Worm (Caenorhabditis elegans) whole organism, L2 larva: ENCODE results near the gene C25F9.5.
A peak's percentile ranks its signal among the peaks of the same experiment; 100 is the strongest.

Source experiments
- C34F6.9 ChIP-seq: fragments of 150-350 bp; optimal IDR thresholded peaks from 2 replicates; lab custom pipeline; 2014; ENCODE audit warnings: missing biosample characterization, missing genetic modification characterization
- R02D3.7 ChIP-seq: fragments of 150-350 bp; optimal IDR thresholded peaks from 2 replicates; lab custom pipeline; 2014; ENCODE audit warnings: missing biosample characterization, missing genetic modification characterization
- Y55F3AM.14 ChIP-seq: fragments of 200-800 bp; sonication (Bioruptor generic); optimal IDR thresholded peaks from 2 replicates; lab custom pipeline; 2018; ENCODE audit warnings: mild to moderate bottlenecking, missing genetic modification characterization, missing compliant biosample characterization
- ZK546.5 ChIP-seq: sonication (generic microtip); optimal IDR thresholded peaks from 2 replicates; lab custom pipeline; 2017; ENCODE audit warnings: missing biosample characterization, missing genetic modification characterization
- alr-1 ChIP-seq: fragments of 150-350 bp; optimal IDR thresholded peaks from 2 replicates; lab custom pipeline; 2014; ENCODE audit warnings: missing biosample characterization, missing genetic modification characterization
- aly-2 ChIP-seq: fragments of 150-350 bp; optimal IDR thresholded peaks from 2 replicates; lab custom pipeline; 2014; ENCODE audit warnings: missing biosample characterization, missing genetic modification characterization
- ama-1 ChIP-seq: fragments of 150-350 bp; optimal IDR thresholded peaks from 2 replicates; lab custom pipeline; 2018; ENCODE audit warnings: inconsistent platforms
- ceh-16 ChIP-seq: fragments of 150-350 bp; optimal IDR thresholded peaks from 2 replicates; lab custom pipeline; 2014; ENCODE audit warnings: missing biosample characterization, missing genetic modification characterization
- crh-2 ChIP-seq: sonication (generic microtip); optimal IDR thresholded peaks from 2 replicates; lab custom pipeline; 2017; ENCODE audit warnings: missing biosample characterization, missing genetic modification characterization
- dmd-4 ChIP-seq: sonication (generic microtip); optimal IDR thresholded peaks from 2 replicates; lab custom pipeline; 2017; ENCODE audit warnings: missing biosample characterization, missing genetic modification characterization
- egl-27 ChIP-seq: sonication (generic microtip); optimal IDR thresholded peaks from 3 replicates; lab custom pipeline; 2017; ENCODE audit warnings: missing biosample characterization, missing genetic modification reagents, missing genetic modification characterization
- elt-3 ChIP-seq: sonication (generic microtip); optimal IDR thresholded peaks from 2 replicates; lab custom pipeline; 2017; ENCODE audit warnings: missing biosample characterization, missing genetic modification characterization
- fos-1 ChIP-seq: fragments of 150-350 bp; optimal IDR thresholded peaks from 2 replicates; lab custom pipeline; 2014; ENCODE audit warnings: missing biosample characterization, missing genetic modification characterization
- gmeb-1 ChIP-seq: fragments of 150-350 bp; optimal IDR thresholded peaks from 2 replicates; lab custom pipeline; 2014; ENCODE audit warnings: missing biosample characterization, missing genetic modification characterization
- lin-13 ChIP-seq: fragments of 150-350 bp; optimal IDR thresholded peaks from 2 replicates; lab custom pipeline; 2014; ENCODE audit warnings: missing biosample characterization, missing genetic modification reagents, missing genetic modification characterization
- lsy-2 ChIP-seq, 2 experiments: fragments of 150-350 bp in 1 of 2; sonication (generic microtip) in 1 of 2; optimal IDR thresholded peaks; 2 replicates each; lab custom pipeline; 2014 to 2017; ENCODE audit warnings: missing biosample characterization in 2 of 2, missing genetic modification characterization in 2 of 2
- mab-5 ChIP-seq: fragments of 150-350 bp; optimal IDR thresholded peaks from 2 replicates; lab custom pipeline; 2014; ENCODE audit warnings: missing biosample characterization, missing genetic modification characterization
- mdl-1 ChIP-seq, 2 experiments: fragments of 150-350 bp in 1 of 2; sonication (generic microtip) in 1 of 2; optimal IDR thresholded peaks; 2 replicates each; lab custom pipeline; 2017; ENCODE audit warnings: missing biosample characterization in 2 of 2, missing genetic modification characterization in 2 of 2
- nhr-10 ChIP-seq: sonication (generic microtip); optimal IDR thresholded peaks from 2 replicates; lab custom pipeline; 2017; ENCODE audit warnings: missing biosample characterization, missing genetic modification characterization
- nhr-11 ChIP-seq: fragments of 150-350 bp; optimal IDR thresholded peaks from 2 replicates; lab custom pipeline; 2014; ENCODE audit warnings: missing biosample characterization, missing genetic modification characterization
- nhr-12 ChIP-seq: fragments of 150-350 bp; optimal IDR thresholded peaks from 2 replicates; lab custom pipeline; 2014; ENCODE audit warnings: missing biosample characterization, missing genetic modification characterization
- nhr-129 ChIP-seq: fragments of 150-350 bp; optimal IDR thresholded peaks from 2 replicates; lab custom pipeline; 2014; ENCODE audit warnings: missing biosample characterization, missing genetic modification characterization
- nhr-21 ChIP-seq: fragments of 150-350 bp; optimal IDR thresholded peaks from 2 replicates; lab custom pipeline; 2014; ENCODE audit warnings: missing biosample characterization, missing genetic modification characterization
- nhr-23 ChIP-seq: fragments of 150-350 bp; optimal IDR thresholded peaks from 2 replicates; lab custom pipeline; 2014; ENCODE audit warnings: missing biosample characterization, missing genetic modification reagents, missing genetic modification characterization
- nhr-25 ChIP-seq: fragments of 150-350 bp; sonication (generic microtip); optimal IDR thresholded peaks from 3 replicates; lab custom pipeline; 2014; ENCODE audit warnings: missing biosample characterization, missing genetic modification characterization
- nhr-6 ChIP-seq: fragments of 150-350 bp; optimal IDR thresholded peaks from 2 replicates; lab custom pipeline; 2014; ENCODE audit warnings: missing biosample characterization, missing genetic modification characterization
- skn-1 ChIP-seq: sonication (generic microtip); optimal IDR thresholded peaks from 2 replicates; lab custom pipeline; 2017; ENCODE audit warnings: missing biosample characterization, missing genetic modification characterization
- sma-3 ChIP-seq: sonication (generic microtip); optimal IDR thresholded peaks from 2 replicates; lab custom pipeline; 2016; ENCODE audit warnings: missing genetic modification reagents, missing genetic modification characterization, missing compliant biosample characterization
- sma-9 ChIP-seq, 2 experiments: fragments of 150-350 bp in 1 of 2; sonication (generic microtip) in 1 of 2; optimal IDR thresholded peaks; 2 replicates each; lab custom pipeline; 2014 to 2016; ENCODE audit warnings: missing genetic modification characterization in 2 of 2, mild to moderate bottlenecking in 1 of 2, missing biosample characterization in 1 of 2, missing compliant biosample characterization in 1 of 2, missing genetic modification reagents in 1 of 2, moderate library complexity in 1 of 2
- snpc-4 ChIP-seq: fragments of 150-350 bp; optimal IDR thresholded peaks from 2 replicates; lab custom pipeline; 2014; ENCODE audit warnings: missing biosample characterization, missing genetic modification characterization
- unc-39 ChIP-seq: fragments of 150-350 bp; optimal IDR thresholded peaks from 2 replicates; lab custom pipeline; 2014; ENCODE audit warnings: missing biosample characterization, missing genetic modification characterization
- unc-55 ChIP-seq: fragments of 150-350 bp; sonication (generic microtip); optimal IDR thresholded peaks from 3 replicates; lab custom pipeline; 2014; ENCODE audit warnings: missing biosample characterization, missing genetic modification reagents, missing genetic modification characterization
- zag-1 ChIP-seq: fragments of 150-350 bp; optimal IDR thresholded peaks from 2 replicates; lab custom pipeline; 2014; ENCODE audit warnings: missing biosample characterization, missing genetic modification characterization
- ztf-1 ChIP-seq: fragments of 200-800 bp; sonication (Bioruptor generic); conservative IDR thresholded peaks from 2 replicates; pipeline ENCODE4 v1.3.6; 2022; ENCODE audit warnings: missing genetic modification characterization, missing compliant biosample characterization

The C25F9.5 gene

ce11 chrV:19394750-19395149, 15.9 kb downstream of the C25F9.5 start, which contains the start of gene C25F9.8:
Gene C25F9.8 (plus strand): TSS chrV:19395050.
- TF ChIP-seq mdl-1 (tag; optimal IDR thresholded peaks at IDR 0.05; lab: Kevin White, UChicago) = no peak
- no peak for TF ChIP-seq unc-39 (tag; lab: Kevin White, UChicago)
- TF ChIP-seq nhr-23 (tag; lab: Kevin White, UChicago) = no peak
- TF ChIP-seq nhr-21 (tag; lab: Kevin White, UChicago) = no peak
- TF ChIP-seq crh-2 (tag; lab: Kevin White, UChicago) = no peak
- no peak for TF ChIP-seq mab-5
- TF ChIP-seq Y55F3AM.14 (GFP tag; lab: Kevin White, UChicago) = no peak
- no peak for TF ChIP-seq alr-1 (tag; lab: Kevin White, UChicago)
- no peak for TF ChIP-seq C34F6.9 (tag; lab: Kevin White, UChicago)
- TF ChIP-seq aly-2 (tag; lab: Kevin White, UChicago) = no peak
- no peak for TF ChIP-seq ceh-16 (tag; lab: Kevin White, UChicago)
- TF ChIP-seq nhr-25 (tag; lab: Kevin White, UChicago) = no peak
- TF ChIP-seq, all 48 proteins: peak for 0

DNA sequence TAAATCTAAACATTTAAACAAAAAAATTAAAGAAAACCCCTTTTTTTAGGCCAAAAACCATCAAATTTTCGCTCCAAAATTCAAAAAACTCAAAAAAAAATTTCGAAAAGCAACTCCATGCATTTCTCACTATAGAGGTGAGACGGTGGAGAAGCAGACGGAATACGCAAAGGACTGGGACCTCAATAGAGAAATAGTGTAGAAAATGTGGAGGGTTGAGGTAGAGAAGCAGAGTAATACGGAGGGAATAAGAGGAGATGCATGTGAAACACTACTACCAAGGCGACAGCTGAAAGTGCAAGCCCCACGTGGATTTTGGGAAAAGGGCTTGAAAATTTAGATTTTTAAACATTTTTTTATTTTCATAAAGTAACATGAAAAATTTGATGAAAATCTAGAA, 19.4 kb downstream of the C25F9.5 start:
- TF ChIP-seq egl-27 (tag; lab: Kevin White, UChicago) (no peak), unc-55 (GFP tag; lab: Kevin White, UChicago) (peak; percentile 57), C34F6.9 (tag; lab: Kevin White, UChicago) (peak; percentile 20), nhr-129 (tag; lab: Kevin White, UChicago) (peak; percentile 10), aly-2 (tag; lab: Kevin White, UChicago) (no peak), lsy-2 (tag; optimal IDR thresholded peaks at IDR 0.05; lab: Kevin White, UChicago) (peak in 1 of 2 experiments; percentile 33), snpc-4 (tag; lab: Kevin White, UChicago) (no peak), zag-1 (no peak), nhr-11 (no peak), crh-2 (tag; lab: Kevin White, UChicago) (peak; percentile 14), mab-5 (no peak)

DNA sequence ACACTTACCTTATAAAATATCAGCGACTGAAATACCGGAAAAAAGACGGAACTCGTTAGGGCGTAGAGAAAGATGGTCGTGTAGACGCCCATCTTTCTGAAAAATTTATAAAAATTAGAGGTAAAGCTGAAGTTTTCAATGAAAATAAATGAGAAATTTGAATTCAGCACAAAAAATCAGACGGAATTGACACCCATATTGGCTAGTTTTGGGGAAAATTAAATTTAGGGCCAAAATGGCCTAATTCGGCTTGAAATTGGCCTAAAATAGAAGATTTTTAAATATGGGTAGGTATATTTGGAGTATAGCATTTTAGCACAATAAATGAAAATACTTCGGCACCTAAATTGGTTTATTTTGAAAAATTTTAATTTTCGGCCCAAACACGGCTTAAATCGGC, 20.6 kb downstream of the C25F9.5 start, which contains the start of gene slcr-46.2:
Gene slcr-46.2 (minus strand): TSS at position 101 of the 400 bp plus-strand sequence.
- no peak for TF ChIP-seq dmd-4
- no peak for TF ChIP-seq fos-1 (tag; lab: Kevin White, UChicago)
- no peak for TF ChIP-seq ztf-1 (GFP tag; lab: Robert Waterston, UW)
- TF ChIP-seq nhr-23 (tag; lab: Kevin White, UChicago) = no peak
- no peak for TF ChIP-seq egl-27 (tag; lab: Kevin White, UChicago)
- no peak for TF ChIP-seq mab-5
- TF ChIP-seq C34F6.9 (tag; lab: Kevin White, UChicago) = no peak
- no peak for TF ChIP-seq sma-3 (GFP tag; lab: Kevin White, UChicago)
- TF ChIP-seq nhr-10 (tag; lab: Kevin White, UChicago) = no peak
- TF ChIP-seq nhr-12 (tag; lab: Kevin White, UChicago) = no peak
- TF ChIP-seq gmeb-1 (tag; lab: Kevin White, UChicago) = no peak
- no peak for TF ChIP-seq aly-2 (tag; lab: Kevin White, UChicago)
- no peak for TF ChIP-seq Y55F3AM.14 (GFP tag; lab: Kevin White, UChicago)
- TF ChIP-seq, all 48 proteins: peak for 0

DNA sequence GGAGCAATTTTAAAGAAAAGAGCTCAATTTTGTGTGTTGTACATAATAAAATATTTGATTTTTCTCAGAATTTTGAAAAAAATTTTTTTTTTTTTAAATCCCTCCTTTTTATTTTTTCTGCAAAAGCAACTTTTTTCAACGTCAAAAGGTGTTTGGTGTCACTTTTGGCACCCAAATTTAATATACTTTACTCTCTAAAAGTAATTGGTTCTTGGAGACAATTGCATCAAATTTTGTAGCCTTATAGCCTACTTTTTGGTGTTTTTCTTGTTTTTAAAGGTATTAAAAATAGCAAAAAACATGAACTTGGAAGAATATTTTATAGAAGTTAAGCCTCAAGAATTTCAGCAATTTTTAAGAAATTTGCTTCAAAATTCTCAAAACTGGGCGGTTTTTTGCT, 29.7 kb downstream of the C25F9.5 start, which contains the start of gene srw-84:
Gene srw-84 (plus strand): TSS at position 301 of the 400 bp plus-strand sequence.
- TF ChIP-seq lin-13 (GFP tag; lab: Kevin White, UChicago) (no peak), nhr-11 (no peak), ceh-16 (tag; lab: Kevin White, UChicago) (no peak), unc-39 (tag; lab: Kevin White, UChicago) (no peak), elt-3 (no peak), ztf-1 (GFP tag; lab: Robert Waterston, UW) (no peak)
- TF ChIP-seq, all 48 proteins: peak for 0

DNA sequence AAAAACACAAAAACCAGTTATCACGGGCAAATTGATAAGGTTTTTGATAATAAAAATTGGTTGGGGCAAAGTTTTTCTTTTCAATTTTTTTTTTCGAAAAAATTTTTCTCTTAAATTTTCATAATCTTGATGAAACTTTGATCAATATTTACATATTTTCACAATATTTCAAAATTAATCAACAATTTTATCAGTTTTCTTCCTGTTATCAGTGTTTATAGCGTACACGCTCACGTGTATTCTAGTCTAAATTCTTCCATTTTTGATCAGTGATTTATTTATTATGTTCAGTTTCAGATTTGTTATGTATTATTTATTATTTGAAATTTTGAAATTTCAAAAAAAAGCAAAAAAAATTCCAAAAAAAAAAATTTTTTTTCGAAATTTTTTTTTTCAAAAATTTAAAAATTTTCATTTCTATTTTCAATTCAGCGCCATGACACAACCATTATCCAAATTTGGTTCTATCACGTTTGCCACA, 33.6 kb downstream of the C25F9.5 start, which contains the start of gene nceh-1:
Gene nceh-1 (plus strand): TSS at position 431 of the 481 bp plus-strand sequence.
- TF ChIP-seq R02D3.7 (no peak), fos-1 (tag; lab: Kevin White, UChicago) (peak; percentile 42)

ce11 chrV:19371777-19372176, 38.9 kb downstream of the C25F9.5 start:
- TF ChIP-seq lin-13 (GFP tag; lab: Kevin White, UChicago) = no peak
- no peak for TF ChIP-seq ama-1 (lab: Kevin White, UChicago)
- no peak for TF ChIP-seq elt-3
- TF ChIP-seq skn-1 = no peak
- no peak for TF ChIP-seq R02D3.7
- TF ChIP-seq nhr-129 (tag; lab: Kevin White, UChicago) = no peak
- TF ChIP-seq ZK546.5 = no peak
- TF ChIP-seq nhr-6 (tag; lab: Kevin White, UChicago) = no peak
- no peak for TF ChIP-seq sma-9 (GFP tag; optimal IDR thresholded peaks at IDR 0.05; lab: Kevin White, UChicago)
- TF ChIP-seq sma-9 (tag; optimal IDR thresholded peaks at IDR 0.05; lab: Kevin White, UChicago) = no peak
